Fruit fly (Drosophila melanogaster): ENCODE results near the gene CG14143.

The CG14143 gene

DNA sequence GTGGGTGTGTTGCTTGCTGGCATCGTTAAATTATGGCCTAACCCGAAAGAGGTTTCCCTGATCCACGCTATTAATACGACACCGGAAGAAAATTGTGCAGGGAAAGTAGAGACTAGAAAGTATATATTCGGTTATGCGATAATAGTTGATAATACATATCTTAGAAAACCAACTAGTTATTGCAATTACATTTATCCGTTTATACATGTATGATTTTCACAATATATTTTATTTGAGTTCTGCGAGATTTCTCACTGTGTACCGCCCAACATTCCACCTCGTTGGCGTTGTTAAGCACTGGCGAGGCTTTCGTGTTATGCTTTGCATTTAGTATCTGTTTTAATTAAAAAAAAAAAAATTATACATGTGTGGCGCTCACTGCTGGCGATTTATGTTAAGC, 20.6 kb downstream of the CG14143 start (continued):
- TF ChIP-seq CG10321 (GFP tag; IDR thresholded peaks at IDR 0.05) (0 out of 2 replicates have a peak, but pooled peaks have one; percentile 19), CG7987 (GFP tag; optimal IDR thresholded peaks at IDR 0.05) (no peak), CG13123 (GFP tag; optimal IDR thresholded peaks at IDR 0.05) (no peak), Ada2b (GFP tag; IDR thresholded peaks at IDR 0.05) (no peak), CG12391 (tag; optimal IDR thresholded peaks at IDR 0.05) (peak; percentile 15), ci (GFP tag; IDR thresholded peaks at IDR 0.05) (0 out of 3 replicates have a peak, but pooled peaks have one; percentile 21), Gsc (GFP tag; IDR thresholded peaks at IDR 0.05) (no peak), Opbp (GFP tag; IDR thresholded peaks at IDR 0.05; ENCODE audit: partially characterized antibody) (no peak), BtbVII (GFP tag; optimal IDR thresholded peaks at IDR 0.05) (no peak), eve (GFP tag; optimal IDR thresholded peaks at IDR 0.05) (no peak), ara (GFP tag; IDR thresholded peaks at IDR 0.05) (0 out of 2 replicates have a peak, but pooled peaks have one; percentile 14), so (GFP tag; IDR thresholded peaks at IDR 0.05) (peak; percentile 54; the same call in 1 of the 3 replicates), fd102C (GFP tag; optimal IDR thresholded peaks at IDR 0.05) (no peak), Doc2 (GFP tag; IDR thresholded peaks at IDR 0.05) (no peak), tio (GFP tag; optimal IDR thresholded peaks at IDR 0.05) (no peak), chif (GFP tag; optimal IDR thresholded peaks at IDR 0.05) (peak in 1 of 2 experiments; percentile 36), pan (optimal IDR thresholded peaks at IDR 0.05) (no peak), pan (GFP tag; optimal IDR thresholded peaks at IDR 0.05 in 1 of 2, IDR thresholded peaks at IDR 0.05 in 1 of 2) (peak in 1 of 2 experiments; percentile 64), Pdp1 (GFP tag; optimal IDR thresholded peaks at IDR 0.05) (no peak), CG11560 (tag; IDR thresholded peaks at IDR 0.05) (no peak; the same call in 2 of the 3 replicates), Sox102F (GFP tag; optimal IDR thresholded peaks at IDR 0.05) (peak; percentile 44), jing (GFP tag; optimal IDR thresholded peaks at IDR 0.05) (no peak), CG3726 (GFP tag; IDR thresholded peaks at IDR 0.05) (no peak), crol (GFP tag; IDR thresholded peaks at IDR 0.05) (no peak), CG17328 (GFP tag; IDR thresholded peaks at IDR 0.05) (0 out of 2 replicates have a peak, but pooled peaks have one; percentile 36), CG6689 (GFP tag; IDR thresholded peaks at IDR 0.05) (peak; percentile 35; the same call in 1 of the 2 replicates), lmd (GFP tag; IDR thresholded peaks at IDR 0.05) (peak; percentile 5), sd (tag; optimal IDR thresholded peaks at IDR 0.05) (no peak), CG30431 (GFP tag; optimal IDR thresholded peaks at IDR 0.05) (peak; percentile 6), Adf1 (GFP tag; IDR thresholded peaks at IDR 0.05) (no peak), odd (GFP tag; optimal IDR thresholded peaks at IDR 0.05) (no peak), ems (GFP tag; optimal IDR thresholded peaks at IDR 0.05) (no peak), tx (GFP tag; optimal IDR thresholded peaks at IDR 0.05) (no peak), CG14667 (GFP tag; IDR thresholded peaks at IDR 0.05) (0 out of 2 replicates have a peak, but pooled peaks have one; percentile 22), gcm (GFP tag; optimal IDR thresholded peaks at IDR 0.05) (no peak), twi (tag; optimal IDR thresholded peaks at IDR 0.05) (no peak), Drgx (GFP tag; IDR thresholded peaks at IDR 0.05) (peak; percentile 78), HLH3B (GFP tag; IDR thresholded peaks at IDR 0.05) (0 out of 2 replicates have a peak, but pooled peaks have one; percentile 17), Rfx (GFP tag; IDR thresholded peaks at IDR 0.05) (peak; percentile 39), Oaz (GFP tag; IDR thresholded peaks at IDR 0.05) (no peak), disco-r (GFP tag; optimal IDR thresholded peaks at IDR 0.05) (no peak), ssp (GFP tag; IDR thresholded peaks at IDR 0.05) (peak; percentile 23; the same call in 1 of the 2 replicates), Xrp1 (GFP tag; IDR thresholded peaks at IDR 0.05) (no peak), esg (GFP tag; conservative IDR thresholded peaks at IDR 0.05) (peak; percentile 47), slou (GFP tag; optimal IDR thresholded peaks at IDR 0.05) (no peak), CoRest (tag; optimal IDR thresholded peaks at IDR 0.05) (peak; percentile 7), CG7357 (GFP tag; IDR thresholded peaks at IDR 0.05) (0 out of 3 replicates have a peak, but pooled peaks have one; percentile 6), dpn (GFP tag; optimal IDR thresholded peaks at IDR 0.05) (peak in 1 of 2 experiments; percentile 6), BEAF-32 (GFP tag; optimal IDR thresholded peaks at IDR 0.05) (no peak), Camta (GFP tag; optimal IDR thresholded peaks at IDR 0.05) (no peak), gfzf (GFP tag; optimal IDR thresholded peaks at IDR 0.05) (no peak), E2f2 (GFP tag; IDR thresholded peaks at IDR 0.05) (peak; percentile 21; the same call in 1 of the 2 replicates)

Measured in whole organism, embryonic.